Fruit fly (Drosophila melanogaster): ENCODE results near the gene Wdr24.

Wdr24 gene

dm6 chr3R:29774360-29775193 lies 29.7 kb upstream of the Wdr24 start (continued):
- no peak for TF ChIP-seq Bdp1 (GFP tag; optimal IDR thresholded peaks at IDR 0.05)
- TF ChIP-seq CG31388 (GFP tag; optimal IDR thresholded peaks at IDR 0.05) = no peak
- TF ChIP-seq tgo (GFP tag; IDR thresholded peaks at IDR 0.05) = no peak
- no peak for TF ChIP-seq vnd (GFP tag; IDR thresholded peaks at IDR 0.05; ENCODE audit: partially characterized antibody)
- TF ChIP-seq danr (GFP tag; IDR thresholded peaks at IDR 0.05) = no peak
- no peak for TF ChIP-seq exex (tag; optimal IDR thresholded peaks at IDR 0.05)
- no peak for TF ChIP-seq Awh (GFP tag; IDR thresholded peaks at IDR 0.05)
- TF ChIP-seq bbx (GFP tag; IDR thresholded peaks at IDR 0.05; ENCODE audit: partially characterized antibody) = peak; percentile 71
- no peak for TF ChIP-seq org-1 (GFP tag; optimal IDR thresholded peaks at IDR 0.05)
- TF ChIP-seq CG11504 (tag; optimal IDR thresholded peaks at IDR 0.05) = no peak
- TF ChIP-seq salm (tag; optimal IDR thresholded peaks at IDR 0.05) = no peak
- TF ChIP-seq ttk (GFP tag; IDR thresholded peaks at IDR 0.05) = no peak
- peak; percentile 23 for TF ChIP-seq nom (GFP tag; optimal IDR thresholded peaks at IDR 0.05)
- peak; percentile 44 to 91 for TF ChIP-seq insv (GFP tag; optimal IDR thresholded peaks at IDR 0.05)
- TF ChIP-seq cg (GFP tag; optimal IDR thresholded peaks at IDR 0.05) = peak; percentile 82
- TF ChIP-seq Jarid2 (GFP tag; optimal IDR thresholded peaks at IDR 0.05) = no peak
- no peak for TF ChIP-seq dpn (GFP tag; optimal IDR thresholded peaks at IDR 0.05)
- peak; percentile 85 for TF ChIP-seq CG34224 (GFP tag; IDR thresholded peaks at IDR 0.05; ENCODE audit: partially characterized antibody)
- TF ChIP-seq CG10209 (GFP tag; optimal IDR thresholded peaks at IDR 0.05) = no peak
- TF ChIP-seq CG10274 (GFP tag; optimal IDR thresholded peaks at IDR 0.05) = no peak
- TF ChIP-seq Atf3 (GFP tag; optimal IDR thresholded peaks at IDR 0.05) = no peak
- TF ChIP-seq maf-S (GFP tag; optimal IDR thresholded peaks at IDR 0.05) = no peak
- TF ChIP-seq Optix (GFP tag; IDR thresholded peaks at IDR 0.05) = no peak
- TF ChIP-seq CG6683 (GFP tag; optimal IDR thresholded peaks at IDR 0.05) = no peak
- TF ChIP-seq corto (GFP tag; optimal IDR thresholded peaks at IDR 0.05) = peak; percentile 55
- no peak for TF ChIP-seq gem (tag; optimal IDR thresholded peaks at IDR 0.05)
- TF ChIP-seq CG17829 (tag; optimal IDR thresholded peaks at IDR 0.05) = no peak
- TF ChIP-seq tio (GFP tag; optimal IDR thresholded peaks at IDR 0.05) = no peak
- no peak for TF ChIP-seq dmrt99B (tag; optimal IDR thresholded peaks at IDR 0.05)
- peak; percentile 4 for TF ChIP-seq PHDP (tag; optimal IDR thresholded peaks at IDR 0.05)
- TF ChIP-seq sug (tag; optimal IDR thresholded peaks at IDR 0.05) = no peak
- TF ChIP-seq CG10654 (GFP tag; optimal IDR thresholded peaks at IDR 0.05) = no peak
- no peak for TF ChIP-seq phol (tag; optimal IDR thresholded peaks at IDR 0.05)
- no peak for TF ChIP-seq CG4404 (GFP tag; IDR thresholded peaks at IDR 0.05)
- TF ChIP-seq CG9215 (GFP tag; IDR thresholded peaks at IDR 0.05) = no peak
- TF ChIP-seq CG3995 (GFP tag; optimal IDR thresholded peaks at IDR 0.05) = no peak
- peak; percentile 95 for TF ChIP-seq CG15514 (GFP tag; optimal IDR thresholded peaks at IDR 0.05)
- TF ChIP-seq NFAT (GFP tag; IDR thresholded peaks at IDR 0.05) = peak; percentile 3; the same call in 1 of the 2 replicates
- no peak; the same call in 2 of the 3 replicates for TF ChIP-seq row (GFP tag; IDR thresholded peaks at IDR 0.05)
- TF ChIP-seq ftz-f1 (GFP tag; optimal IDR thresholded peaks at IDR 0.05) = no peak
- TF ChIP-seq kah (GFP tag; optimal IDR thresholded peaks at IDR 0.05) = peak; percentile 20
- no peak for TF ChIP-seq Bteb2 (GFP tag; optimal IDR thresholded peaks at IDR 0.05)
- TF ChIP-seq CG11560 (tag; IDR thresholded peaks at IDR 0.05) = no peak
- no peak for TF ChIP-seq HLH54F (GFP tag; optimal IDR thresholded peaks at IDR 0.05)
- TF ChIP-seq CG7928 (GFP tag; optimal IDR thresholded peaks at IDR 0.05) = no peak
- TF ChIP-seq Dfd (GFP tag; optimal IDR thresholded peaks at IDR 0.05) = no peak
- no peak for TF ChIP-seq Sin3A (optimal IDR thresholded peaks at IDR 0.05)
- TF ChIP-seq HmgD (GFP tag; optimal IDR thresholded peaks at IDR 0.05) = no peak
- no peak for TF ChIP-seq scrt (GFP tag; optimal IDR thresholded peaks at IDR 0.05)
- no peak for TF ChIP-seq sr (GFP tag; IDR thresholded peaks at IDR 0.05)
